Fruit fly (Drosophila melanogaster) S2 (cell line): ENCODE measurements around the gene hh.

Source experiments
- CG8478 ChIP-seq: fragments of >200 bp; optimal IDR thresholded peaks from 2 replicates; lab custom pipeline; 2018
- CTCF ChIP-seq, 2 experiments: fragments of >200 bp; optimal IDR thresholded peaks; 2 replicates each; lab custom pipeline; 2018

- TF ChIP-seq CG8478, result no peak
- TF ChIP-seq CTCF (optimal IDR thresholded peaks at IDR 0.05; lab: Kevin White, UChicago), result no peak
These were observed 31.8 kb upstream of the hh start, which contains the start of gene CG46310 for dm6 chr3R:23173393-23173981.
